Worm (Caenorhabditis elegans) whole organism, late embryonic: ENCODE measurements around the gene rpl-33.

ENCODE experiments used
- ama-1 ChIP-seq: fragments of 150-350 bp; optimal IDR thresholded peaks from 2 replicates; lab custom pipeline; 2014
- dve-1 ChIP-seq: sonication (generic microtip); optimal IDR thresholded peaks from 2 replicates; lab custom pipeline; 2017; ENCODE audit warnings: antibody characterized with exemption, mild to moderate bottlenecking, missing genetic modification characterization, missing compliant biosample characterization
- hlh-6 ChIP-seq: sonication (generic microtip); optimal IDR thresholded peaks from 2 replicates; lab custom pipeline; 2016; ENCODE audit warnings: missing genotype, missing genetic modification characterization, missing compliant biosample characterization
- hlh-8 ChIP-seq: sonication (generic microtip); optimal IDR thresholded peaks from 2 replicates; lab custom pipeline; 2016; ENCODE audit warnings: missing genotype, missing genetic modification characterization, missing compliant biosample characterization
- nhr-11 ChIP-seq: fragments of 150-350 bp; optimal IDR thresholded peaks from 2 replicates; lab custom pipeline; 2014; ENCODE audit warnings: missing biosample characterization, missing genetic modification characterization
- pax-1 ChIP-seq: fragments of 150-350 bp; optimal IDR thresholded peaks from 2 replicates; lab custom pipeline; 2014; ENCODE audit warnings: missing biosample characterization, missing genetic modification characterization
- pqm-1 ChIP-seq: sonication (generic microtip); optimal IDR thresholded peaks from 2 replicates; lab custom pipeline; 2016; ENCODE audit warnings: missing genetic modification characterization, missing compliant biosample characterization
- unc-3 ChIP-seq, 2 experiments: fragments of 200-800 bp in 1 of 2; sonication (Bioruptor generic) in 1 of 2; sonication (generic microtip) in 1 of 2; conservative IDR thresholded peaks in 1 of 2; optimal IDR thresholded peaks in 1 of 2; 2 replicates each; pipeline versions ENCODE4 v1.3.6 to Lab custom; 2016 to 2022; ENCODE audit warnings: missing compliant biosample characterization in 2 of 2, missing genetic modification characterization in 2 of 2, missing genetic modification reagents in 1 of 2

ce11 chrII:7122661-7123418, 17.5 kb downstream of the rpl-33 start, which contains the start of gene F10E7.11:
- TF ChIP-seq hlh-8 (tag; lab: Kevin White, UChicago) (no peak), unc-3 (GFP tag; conservative IDR thresholded peaks at IDR 0.05; lab: Robert Waterston, UW) (no peak), unc-3 (tag; optimal IDR thresholded peaks at IDR 0.05; lab: Kevin White, UChicago) (no peak), pqm-1 (no peak), nhr-11 (tag; lab: Kevin White, UChicago) (no peak), ama-1 (lab: Kevin White, UChicago) (no peak), hlh-6 (no peak), dve-1 (tag; lab: Kevin White, UChicago) (no peak), pax-1 (tag; lab: Kevin White, UChicago) (no peak)
